Worm (Caenorhabditis elegans): ENCODE results near the gene Y15E3A.3.

Gene Y15E3A.3

ce11 chrX:15274827-15275761, 50.5 kb downstream of the Y15E3A.3 start:
- peak; percentile 63 for TF ChIP-seq R02D3.7 (tag; optimal IDR thresholded peaks at IDR 0.05)
- TF ChIP-seq nhr-77 (tag; optimal IDR thresholded peaks at IDR 0.05) = peak; percentile 3
- TF ChIP-seq fkh-10 (GFP tag; optimal IDR thresholded peaks at IDR 0.05) = no peak
- TF ChIP-seq lin-15B (tag; optimal IDR thresholded peaks at IDR 0.05) = no peak
- peak; percentile 67 for TF ChIP-seq ztf-4 (tag; optimal IDR thresholded peaks at IDR 0.05)
- no peak for TF ChIP-seq ztf-11 (tag; optimal IDR thresholded peaks at IDR 0.05)
- no peak for TF ChIP-seq mml-1 (tag; optimal IDR thresholded peaks at IDR 0.05)
- TF ChIP-seq ceh-16 (tag; optimal IDR thresholded peaks at IDR 0.05) = no peak
- peak; percentile 86 for TF ChIP-seq nhr-11 (tag; optimal IDR thresholded peaks at IDR 0.05)
- TF ChIP-seq nhr-43 (tag; optimal IDR thresholded peaks at IDR 0.05; ENCODE audit: poor library complexity, severe bottlenecking) = peak; percentile 93
- TF ChIP-seq zag-1 (tag; optimal IDR thresholded peaks at IDR 0.05) = no peak
- no peak for TF ChIP-seq ZK546.5 (tag; optimal IDR thresholded peaks at IDR 0.05)
- TF ChIP-seq elt-1 (tag; optimal IDR thresholded peaks at IDR 0.05) = peak; percentile 19
- TF ChIP-seq nfya-1 (tag; optimal IDR thresholded peaks at IDR 0.05; ENCODE audit: insufficient read depth) = peak; percentile 83
- TF ChIP-seq lin-39 (tag; optimal IDR thresholded peaks at IDR 0.05) = no peak
- TF ChIP-seq nhr-76 (tag; optimal IDR thresholded peaks at IDR 0.05) = no peak
- peak; percentile 98 for TF ChIP-seq nhr-25 (tag; optimal IDR thresholded peaks at IDR 0.05)
- TF ChIP-seq fos-1 (tag; optimal IDR thresholded peaks at IDR 0.05) = peak; percentile 76
- no peak for TF ChIP-seq hmg-11 (tag; optimal IDR thresholded peaks at IDR 0.05)
- peak; percentile 4 for TF ChIP-seq ama-1 (optimal IDR thresholded peaks at IDR 0.05)
- TF ChIP-seq elt-3 (tag; optimal IDR thresholded peaks at IDR 0.05) = no peak
- no peak for TF ChIP-seq nhr-12 (tag; optimal IDR thresholded peaks at IDR 0.05)
- TF ChIP-seq unc-39 (tag; optimal IDR thresholded peaks at IDR 0.05) = no peak
- TF ChIP-seq sea-2 (GFP tag; optimal IDR thresholded peaks at IDR 0.05) = no peak
- peak; percentile 70 for TF ChIP-seq lsy-12 (tag; optimal IDR thresholded peaks at IDR 0.05)
- TF ChIP-seq daf-12 (tag; optimal IDR thresholded peaks at IDR 0.05) = no peak
- TF ChIP-seq unc-62 (GFP tag; optimal IDR thresholded peaks at IDR 0.05) = peak; percentile 29
- TF ChIP-seq elt-2 (tag; optimal IDR thresholded peaks at IDR 0.05) = peak; percentile 73
- no peak for TF ChIP-seq fkh-2 (tag; optimal IDR thresholded peaks at IDR 0.05)
- peak; percentile 43 for TF ChIP-seq snpc-4 (tag; optimal IDR thresholded peaks at IDR 0.05)
- peak; percentile 90 for TF ChIP-seq jun-1 (tag; optimal IDR thresholded peaks at IDR 0.05)
- no peak for TF ChIP-seq nhr-28 (tag; optimal IDR thresholded peaks at IDR 0.05)
- no peak for TF ChIP-seq aly-2 (tag; optimal IDR thresholded peaks at IDR 0.05)
- peak; percentile 82 for TF ChIP-seq egl-27 (tag; optimal IDR thresholded peaks at IDR 0.05)
- peak; percentile 82 for TF ChIP-seq tbx-2 (tag; optimal IDR thresholded peaks at IDR 0.05)
- peak; percentile 88 for TF ChIP-seq nhr-23 (tag; optimal IDR thresholded peaks at IDR 0.05)
- no peak for TF ChIP-seq nhr-67 (tag; optimal IDR thresholded peaks at IDR 0.05)
- peak; percentile 28 for TF ChIP-seq pqm-1 (tag; optimal IDR thresholded peaks at IDR 0.05)
- peak; percentile 90 for TF ChIP-seq pha-4 (tag; optimal IDR thresholded peaks at IDR 0.05)
- TF ChIP-seq ceh-82 (tag; optimal IDR thresholded peaks at IDR 0.05) = no peak
- TF ChIP-seq skn-1 (tag; optimal IDR thresholded peaks at IDR 0.05) = peak; percentile 73
- no peak for TF ChIP-seq ceh-9 (tag; optimal IDR thresholded peaks at IDR 0.05)
- no peak for TF ChIP-seq egl-5 (tag; optimal IDR thresholded peaks at IDR 0.05)
- TF ChIP-seq nhr-237 (tag; optimal IDR thresholded peaks at IDR 0.05) = no peak
- peak; percentile 60 for TF ChIP-seq ceh-28 (tag; optimal IDR thresholded peaks at IDR 0.05)
- no peak for TF ChIP-seq eor-1 (tag; optimal IDR thresholded peaks at IDR 0.05)
- TF ChIP-seq mdl-1 (tag; optimal IDR thresholded peaks at IDR 0.05) = peak; percentile 81
